Worm (Caenorhabditis elegans): ENCODE data around the gene gst-11.
A peak's percentile ranks its signal among the peaks of the same experiment; 100 is the strongest.

Gene gst-11

ce11 chrX:3613665-3614064 lies 19.9 kb downstream of the gst-11 start:
- TF ChIP-seq F57A8.1 (GFP tag; optimal IDR thresholded peaks at IDR 0.05) (no peak), F57C9.4 (tag; optimal IDR thresholded peaks at IDR 0.05) (no peak), Y79H2A.3 (GFP tag; conservative IDR thresholded peaks at IDR 0.05) (no peak), unc-62 (GFP tag; optimal IDR thresholded peaks at IDR 0.05) (no peak), let-607 (tag; optimal IDR thresholded peaks at IDR 0.05) (peak; percentile 13 to 21), B0336.3 (GFP tag; IDR thresholded peaks at IDR 0.05) (no peak), nhr-80 (tag; optimal IDR thresholded peaks at IDR 0.05) (peak; percentile 83), ekl-4 (GFP tag; IDR thresholded peaks at IDR 0.05) (no peak), F23B12.7 (tag; optimal IDR thresholded peaks at IDR 0.05; ENCODE audit: insufficient read depth) (no peak), tbx-9 (tag; optimal IDR thresholded peaks at IDR 0.05; ENCODE audit: borderline replicate concordance) (no peak), ceh-40 (GFP tag; IDR thresholded peaks at IDR 0.05) (no peak), gei-17 (GFP tag; optimal IDR thresholded peaks at IDR 0.05) (no peak), lsl-1 (GFP tag; optimal IDR thresholded peaks at IDR 0.05) (no peak), cebp-1 (GFP tag; IDR thresholded peaks at IDR 0.05) (no peak), cebp-1 (tag; optimal IDR thresholded peaks at IDR 0.05) (no peak)

ce11 chrX:3611740-3612139 lies 21.8 kb downstream of the gst-11 start:
- no peak for TF ChIP-seq ZK185.1 (tag; optimal IDR thresholded peaks at IDR 0.05; ENCODE audit: poor library complexity, severe bottlenecking)
- TF ChIP-seq nfyb-1 (GFP tag; IDR thresholded peaks at IDR 0.05), result no peak
- TF ChIP-seq nhr-90 (tag; optimal IDR thresholded peaks at IDR 0.05), result no peak
- TF ChIP-seq ccch-3 (GFP tag; optimal IDR thresholded peaks at IDR 0.05), result no peak
- TF ChIP-seq die-1 (tag; optimal IDR thresholded peaks at IDR 0.05), result no peak
- no peak for TF ChIP-seq hlh-12 (tag; optimal IDR thresholded peaks at IDR 0.05)
- no peak for TF ChIP-seq unc-130 (GFP tag; optimal IDR thresholded peaks at IDR 0.05)
- TF ChIP-seq somi-1 (GFP tag; optimal IDR thresholded peaks at IDR 0.05), result no peak
- TF ChIP-seq F49E8.2 (tag; optimal IDR thresholded peaks at IDR 0.05; ENCODE audit: insufficient read depth), result no peak
- TF ChIP-seq unc-62 (GFP tag; optimal IDR thresholded peaks at IDR 0.05), result no peak
- TF ChIP-seq lsy-27 (tag; optimal IDR thresholded peaks at IDR 0.05; ENCODE audit: borderline replicate concordance, insufficient read depth), result no peak
- TF ChIP-seq ceh-91 (GFP tag; IDR thresholded peaks at IDR 0.05), result no peak
- no peak for TF ChIP-seq B0336.3 (GFP tag; IDR thresholded peaks at IDR 0.05)
- no peak for TF ChIP-seq tbp1 (GFP tag; optimal IDR thresholded peaks at IDR 0.05)
- TF ChIP-seq madf-6 (GFP tag; IDR thresholded peaks at IDR 0.05), result no peak
- no peak for TF ChIP-seq lsl-1 (GFP tag; optimal IDR thresholded peaks at IDR 0.05)
- TF ChIP-seq Y95B8A.8 (GFP tag; IDR thresholded peaks at IDR 0.05), result no peak
- TF ChIP-seq T26A5.8 (tag; optimal IDR thresholded peaks at IDR 0.05), result no peak
- TF ChIP-seq lin-26 (GFP tag; IDR thresholded peaks at IDR 0.05), result no peak
- TF ChIP-seq ztf-3 (GFP tag; optimal IDR thresholded peaks at IDR 0.05), result no peak

DNA sequence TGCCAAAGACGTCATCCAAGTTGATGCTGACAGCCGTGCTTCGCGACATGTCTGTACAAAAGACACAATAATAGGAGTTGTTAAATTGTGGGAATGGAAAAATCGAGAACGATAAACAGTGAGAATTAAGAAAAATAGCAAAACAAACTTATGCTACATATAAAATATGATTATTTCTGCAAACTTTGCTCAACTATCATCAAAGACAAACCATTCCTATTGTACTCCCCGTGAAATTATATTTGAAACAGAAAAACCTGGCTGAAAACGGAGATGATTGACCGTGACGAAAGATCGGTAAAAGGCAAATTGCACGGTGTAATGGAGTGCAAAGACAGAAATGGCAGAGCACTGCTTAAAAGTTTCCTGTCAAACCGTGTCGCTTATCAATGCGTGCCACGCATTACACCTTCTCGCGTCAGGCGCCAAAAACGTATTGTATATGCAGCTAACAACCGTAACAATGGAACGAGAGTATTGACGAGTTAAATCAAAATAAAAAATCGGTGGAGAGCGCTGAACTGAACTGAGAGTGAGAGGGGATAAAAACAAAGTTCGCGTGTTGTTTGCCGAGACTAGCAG lies 22.4 kb downstream of the gst-11 start, which contains the start of gene C18B2.5:
Gene C18B2.5, minus strand, starts transcription at position 51 of the 582 bp plus-strand sequence.
- TF ChIP-seq let-526 (GFP tag; IDR thresholded peaks at IDR 0.05) (peak; percentile 74), dox-1 (GFP tag; IDR thresholded peaks at IDR 0.05) (peak; percentile 74), ets-4 (GFP tag; optimal IDR thresholded peaks at IDR 0.05) (peak; percentile 80), nhr-80 (tag; optimal IDR thresholded peaks at IDR 0.05) (peak; percentile 98), madf-8 (GFP tag; conservative IDR thresholded peaks at IDR 0.05) (no peak), rpc-1 (optimal IDR thresholded peaks at IDR 0.05) (no peak), rpc-1 (tag; optimal IDR thresholded peaks at IDR 0.05) (no peak), ceh-100 (GFP tag; IDR thresholded peaks at IDR 0.05) (no peak), C17E4.6 (GFP tag; IDR thresholded peaks at IDR 0.05) (no peak), snpc-4 (GFP tag; optimal IDR thresholded peaks at IDR 0.05) (no peak), snpc-4 (tag; optimal IDR thresholded peaks at IDR 0.05) (no peak), rcor-1 (GFP tag; IDR thresholded peaks at IDR 0.05) (no peak), let-607 (tag; optimal IDR thresholded peaks at IDR 0.05) (peak; percentile 19 to 82)
